Worm (Caenorhabditis elegans) whole organism, L4 larva: ENCODE measurements around the gene rde-4.

Source experiments
- Y5F2A.4 ChIP-seq: fragments of 200-800 bp; sonication (Bioruptor generic); optimal IDR thresholded peaks from 2 replicates; lab custom pipeline; 2018; ENCODE audit warnings: mild to moderate bottlenecking, missing genetic modification characterization, missing compliant biosample characterization
- ama-1 ChIP-seq: fragments of 150-350 bp; optimal IDR thresholded peaks from 2 replicates; lab custom pipeline; 2014; ENCODE audit warnings: inconsistent platforms, mixed read lengths
- lim-7 ChIP-seq: fragments of 200-800 bp; sonication (Bioruptor generic); IDR thresholded peaks from 2 replicates; pipeline ENCODE4 v1.3.6; 2022; ENCODE audit warnings: missing genetic modification characterization, missing compliant biosample characterization
- lin-13 ChIP-seq: fragments of 150-350 bp; optimal IDR thresholded peaks from 2 replicates; lab custom pipeline; 2014; ENCODE audit warnings: missing biosample characterization, missing genetic modification reagents, missing genetic modification characterization
- nhr-237 ChIP-seq: sonication (generic microtip); optimal IDR thresholded peaks from 2 replicates; lab custom pipeline; 2017; ENCODE audit warnings: missing biosample characterization, missing genetic modification characterization
- nhr-77 ChIP-seq: fragments of 150-350 bp; optimal IDR thresholded peaks from 2 replicates; lab custom pipeline; 2014; ENCODE audit warnings: missing biosample characterization, missing genetic modification characterization
- pha-4 ChIP-seq, 2 experiments: fragments of 150-350 bp in 1 of 2; fragments of 200-800 bp in 1 of 2; sonication (Bioruptor generic) in 1 of 2; IDR thresholded peaks in 1 of 2; optimal IDR thresholded peaks in 1 of 2; 2 replicates each; pipeline versions ENCODE4 v1.3.6 to Lab custom; 2014 to 2022; ENCODE audit warnings: missing genetic modification characterization in 2 of 2, missing genetic modification reagents in 2 of 2, missing biosample characterization in 1 of 2, missing compliant biosample characterization in 1 of 2
- skn-1 ChIP-seq: fragments of 150-350 bp; optimal IDR thresholded peaks from 2 replicates; lab custom pipeline; 2014; ENCODE audit warnings: missing biosample characterization, missing genetic modification characterization
- snpc-4 ChIP-seq: fragments of 150-350 bp; optimal IDR thresholded peaks from 2 replicates; lab custom pipeline; 2014; ENCODE audit warnings: missing biosample characterization, missing genetic modification characterization
- spr-1 ChIP-seq: sonication (generic microtip); optimal IDR thresholded peaks from 2 replicates; lab custom pipeline; 2016; ENCODE audit warnings: mild to moderate bottlenecking, missing genetic modification characterization, missing compliant biosample characterization
- unc-62 ChIP-seq, 3 experiments: fragments of 150-350 bp in 1 of 3; sonication (generic microtip); optimal IDR thresholded peaks in 2 of 3; peaks in 1 of 3; 1 replicate in 1 of 3; 2 replicates in 2 of 3; lab custom pipeline; 2014 to 2017; ENCODE audit warnings: missing biosample characterization in 3 of 3, missing genetic modification characterization in 3 of 3, missing genetic modification reagents in 3 of 3, missing genotype in 1 of 3
- zfp-2 ChIP-seq: sonication (generic microtip); optimal IDR thresholded peaks from 2 replicates; lab custom pipeline; 2016; ENCODE audit warnings: mild to moderate bottlenecking, missing genetic modification characterization, missing compliant biosample characterization

- TF ChIP-seq spr-1 (tag; lab: Kevin White, UChicago) = no peak
- no peak for TF ChIP-seq ama-1 (lab: Kevin White, UChicago)
- no peak for TF ChIP-seq lin-13 (GFP tag; lab: Kevin White, UChicago)
- TF ChIP-seq nhr-77 (tag; lab: Kevin White, UChicago) = no peak
- no peak for TF ChIP-seq skn-1 (tag; lab: Kevin White, UChicago)
- no peak for TF ChIP-seq zfp-2 (tag; lab: Kevin White, UChicago)
- TF ChIP-seq nhr-237 = no peak
- TF ChIP-seq lim-7 (GFP tag; lab: Robert Waterston, UW) = no peak
- no peak for TF ChIP-seq snpc-4
- no peak for TF ChIP-seq Y5F2A.4 (GFP tag; lab: Kevin White, UChicago)
- no peak for TF ChIP-seq pha-4 (GFP tag; IDR thresholded peaks at IDR 0.05; lab: Robert Waterston, UW)
- no peak for TF ChIP-seq pha-4 (tag; optimal IDR thresholded peaks at IDR 0.05; lab: Kevin White, UChicago)
- peak in 1 of 2 experiments; percentile 94 for TF ChIP-seq unc-62 (GFP tag; optimal IDR thresholded peaks at IDR 0.05 in 1 of 2; lab: Kevin White, UChicago)
- TF ChIP-seq unc-62 (tag; optimal IDR thresholded peaks at IDR 0.05; lab: Kevin White, UChicago) = no peak
Measured at ce11 chrIII:10261256-10261655, 42.8 kb upstream of the rde-4 start.
